Worm (Caenorhabditis elegans) whole organism, late embryonic: ENCODE results near the gene ZK856.7.

ENCODE experiments used
- C38D4.7 ChIP-seq: fragments of 200-800 bp; sonication (Bioruptor generic); optimal IDR thresholded peaks from 2 replicates; lab custom pipeline; 2018; ENCODE audit warnings: mild to moderate bottlenecking, missing genetic modification characterization, moderate library complexity, missing compliant biosample characterization
- Y22D7AL.16 ChIP-seq: sonication (generic microtip); optimal IDR thresholded peaks from 2 replicates; lab custom pipeline; 2016; ENCODE audit warnings: missing genetic modification characterization, missing compliant biosample characterization
- ama-1 ChIP-seq: fragments of 150-350 bp; optimal IDR thresholded peaks from 2 replicates; lab custom pipeline; 2014
- ceh-2 ChIP-seq: sonication (generic microtip); optimal IDR thresholded peaks from 2 replicates; lab custom pipeline; 2016; ENCODE audit warnings: missing genotype, missing genetic modification characterization, missing compliant biosample characterization
- ceh-22 ChIP-seq: sonication (generic microtip); optimal IDR thresholded peaks from 2 replicates; lab custom pipeline; 2017; ENCODE audit warnings: missing biosample characterization, missing genetic modification characterization
- ceh-24 ChIP-seq: sonication (generic microtip); optimal IDR thresholded peaks from 2 replicates; lab custom pipeline; 2016; ENCODE audit warnings: mild to moderate bottlenecking, missing genetic modification characterization, missing compliant biosample characterization
- ceh-31 ChIP-seq: sonication (generic microtip); optimal IDR thresholded peaks from 2 replicates; lab custom pipeline; 2016; ENCODE audit warnings: missing genetic modification characterization, missing compliant biosample characterization
- ceh-45 ChIP-seq: fragments of 200-800 bp; sonication (Bioruptor generic); IDR thresholded peaks from 2 replicates; pipeline ENCODE4 v1.3.6; 2022; ENCODE audit warnings: missing genetic modification reagents, missing genetic modification characterization, missing compliant biosample characterization
- ceh-48 ChIP-seq: sonication (generic microtip); optimal IDR thresholded peaks from 2 replicates; lab custom pipeline; 2016; ENCODE audit warnings: missing genetic modification characterization, inconsistent platforms, missing compliant biosample characterization
- dve-1 ChIP-seq: sonication (generic microtip); optimal IDR thresholded peaks from 2 replicates; lab custom pipeline; 2017; ENCODE audit warnings: antibody characterized with exemption, mild to moderate bottlenecking, missing genetic modification characterization, missing compliant biosample characterization
- elt-2 ChIP-seq: sonication (generic microtip); optimal IDR thresholded peaks from 2 replicates; lab custom pipeline; 2016; ENCODE audit warnings: missing genetic modification reagents, missing genetic modification characterization, missing compliant biosample characterization
- elt-4 ChIP-seq: sonication (generic microtip); optimal IDR thresholded peaks from 2 replicates; lab custom pipeline; 2016; ENCODE audit warnings: missing genetic modification characterization, missing compliant biosample characterization
- ets-4 ChIP-seq: sonication (generic microtip); optimal IDR thresholded peaks from 2 replicates; lab custom pipeline; 2016; ENCODE audit warnings: missing genetic modification characterization, missing compliant biosample characterization
- fax-1 ChIP-seq: sonication (generic microtip); optimal IDR thresholded peaks from 2 replicates; lab custom pipeline; 2016; ENCODE audit warnings: missing genotype, missing genetic modification characterization, missing compliant biosample characterization
- fkh-10 ChIP-seq: fragments of 150-350 bp; optimal IDR thresholded peaks from 2 replicates; lab custom pipeline; 2014; ENCODE audit warnings: missing biosample characterization, missing genetic modification reagents, missing genetic modification characterization
- fkh-6 ChIP-seq: sonication (generic microtip); optimal IDR thresholded peaks from 2 replicates; lab custom pipeline; 2016; ENCODE audit warnings: missing genetic modification characterization, missing compliant biosample characterization
- hlh-13 ChIP-seq: fragments of 200-800 bp; sonication (Bioruptor generic); optimal IDR thresholded peaks from 2 replicates; lab custom pipeline; 2018; ENCODE audit warnings: mild to moderate bottlenecking, missing genetic modification characterization, missing compliant biosample characterization
- hlh-30 ChIP-seq: sonication (generic microtip); optimal IDR thresholded peaks from 2 replicates; lab custom pipeline; 2017; ENCODE audit warnings: antibody characterized with exemption, missing genetic modification characterization, missing compliant biosample characterization; ENCODE audit not compliant: insufficient read depth
- lim-6 ChIP-seq: sonication (generic microtip); optimal IDR thresholded peaks from 2 replicates; lab custom pipeline; 2016; ENCODE audit warnings: missing genetic modification characterization, missing compliant biosample characterization
- nfya-1 ChIP-seq: sonication (generic microtip); optimal IDR thresholded peaks from 2 replicates; lab custom pipeline; 2017; ENCODE audit warnings: missing genetic modification characterization, mild to moderate bottlenecking, missing compliant biosample characterization, antibody characterized with exemption, moderate library complexity
- nhr-232 ChIP-seq: sonication (generic microtip); optimal IDR thresholded peaks from 2 replicates; lab custom pipeline; 2016; ENCODE audit warnings: missing genetic modification characterization, missing compliant biosample characterization
- npax-4 ChIP-seq: sonication (generic microtip); optimal IDR thresholded peaks from 2 replicates; lab custom pipeline; 2016; ENCODE audit warnings: missing genetic modification characterization, missing compliant biosample characterization
- odd-2 ChIP-seq: sonication (generic microtip); optimal IDR thresholded peaks from 2 replicates; lab custom pipeline; 2017; ENCODE audit warnings: antibody characterized with exemption, mild to moderate bottlenecking, missing genetic modification characterization, missing compliant biosample characterization
- pag-3 ChIP-seq: sonication (generic microtip); optimal IDR thresholded peaks from 2 replicates; lab custom pipeline; 2016; ENCODE audit warnings: missing compliant biosample characterization, missing genetic modification characterization, borderline replicate concordance
- pat-9 ChIP-seq: fragments of 200-800 bp; sonication (Bioruptor generic); optimal IDR thresholded peaks from 2 replicates; lab custom pipeline; 2018; ENCODE audit warnings: mild to moderate bottlenecking, missing genetic modification characterization, moderate library complexity, missing compliant biosample characterization
- pha-2 ChIP-seq: sonication (generic microtip); optimal IDR thresholded peaks from 2 replicates; lab custom pipeline; 2017; ENCODE audit warnings: mild to moderate bottlenecking, missing genetic modification characterization, missing compliant biosample characterization
- pha-4 ChIP-seq: fragments of 150-350 bp; optimal IDR thresholded peaks from 2 replicates; lab custom pipeline; 2018; ENCODE audit warnings: missing biosample characterization, missing genetic modification reagents, missing genetic modification characterization
- sdc-2 ChIP-seq: sonication (generic microtip); optimal IDR thresholded peaks from 2 replicates; lab custom pipeline; 2016; ENCODE audit warnings: missing genotype, missing genetic modification characterization, missing compliant biosample characterization
- sox-2 ChIP-seq: fragments of 200-800 bp; sonication (Bioruptor generic); IDR thresholded peaks from 2 replicates; pipeline ENCODE4 v1.3.6; 2022; ENCODE audit warnings: missing genetic modification reagents, missing genetic modification characterization, missing compliant biosample characterization
- sox-4 ChIP-seq: sonication (generic microtip); optimal IDR thresholded peaks from 2 replicates; lab custom pipeline; 2017; ENCODE audit warnings: mild to moderate bottlenecking, missing genetic modification characterization, inconsistent platforms, missing compliant biosample characterization
- tbx-2 ChIP-seq: sonication (generic microtip); optimal IDR thresholded peaks from 2 replicates; lab custom pipeline; 2016; ENCODE audit warnings: missing genetic modification characterization, missing compliant biosample characterization
- ttx-3 ChIP-seq: sonication (generic microtip); optimal IDR thresholded peaks from 2 replicates; lab custom pipeline; 2016; ENCODE audit warnings: missing genetic modification reagents, missing genetic modification characterization, missing compliant biosample characterization
- unc-3 ChIP-seq, 2 experiments: fragments of 200-800 bp in 1 of 2; sonication (Bioruptor generic) in 1 of 2; sonication (generic microtip) in 1 of 2; conservative IDR thresholded peaks in 1 of 2; optimal IDR thresholded peaks in 1 of 2; 2 replicates each; pipeline versions ENCODE4 v1.3.6 to Lab custom; 2016 to 2022; ENCODE audit warnings: missing compliant biosample characterization in 2 of 2, missing genetic modification characterization in 2 of 2, missing genetic modification reagents in 1 of 2
- unc-42 ChIP-seq: sonication (generic microtip); optimal IDR thresholded peaks from 2 replicates; lab custom pipeline; 2016; ENCODE audit warnings: missing genotype, missing genetic modification characterization, missing compliant biosample characterization
- unc-55 ChIP-seq: sonication (generic microtip); optimal IDR thresholded peaks from 2 replicates; lab custom pipeline; 2017; ENCODE audit warnings: missing biosample characterization, missing genetic modification reagents, missing genetic modification characterization
- unc-86 ChIP-seq: sonication (generic microtip); optimal IDR thresholded peaks from 2 replicates; lab custom pipeline; 2016; ENCODE audit warnings: missing genetic modification characterization, missing compliant biosample characterization

Gene ZK856.7

DNA sequence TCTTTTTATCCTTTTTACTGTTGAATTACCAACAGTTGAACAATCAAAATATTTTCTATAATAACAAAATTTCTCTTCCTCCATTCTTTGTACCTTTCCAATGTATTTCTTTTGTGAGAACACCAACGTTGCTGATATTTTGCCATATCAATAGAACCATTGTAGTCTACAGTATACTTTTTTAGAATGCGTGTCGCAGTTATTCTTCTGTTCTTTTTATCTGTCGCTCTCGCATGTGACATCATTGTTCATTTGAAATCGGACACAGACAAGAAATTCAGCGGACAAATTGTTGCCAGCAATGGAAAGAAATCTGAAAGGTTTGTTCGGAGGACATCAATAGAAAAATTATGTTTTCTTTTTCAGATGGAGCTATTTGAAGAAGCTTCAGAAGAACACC lies at the start of gene ZK856.7:
Gene ZK856.7 (plus strand): TSS at position 186 of the 400 bp plus-strand sequence.
- TF ChIP-seq nhr-232 = no peak
- TF ChIP-seq unc-3 (GFP tag; conservative IDR thresholded peaks at IDR 0.05; lab: Robert Waterston, UW) = no peak
- no peak for TF ChIP-seq unc-3 (tag; optimal IDR thresholded peaks at IDR 0.05; lab: Kevin White, UChicago)
- no peak for TF ChIP-seq lim-6 (tag; lab: Kevin White, UChicago)
- TF ChIP-seq odd-2 (tag; lab: Kevin White, UChicago) = no peak
- TF ChIP-seq sox-2 (GFP tag; lab: Robert Waterston, UW) = no peak
- no peak for TF ChIP-seq ttx-3
- no peak for TF ChIP-seq pha-4 (tag; lab: Kevin White, UChicago)
- no peak for TF ChIP-seq pha-2 (tag; lab: Kevin White, UChicago)
- no peak for TF ChIP-seq hlh-13
- no peak for TF ChIP-seq ama-1
- TF ChIP-seq elt-4 = no peak
- no peak for TF ChIP-seq unc-86
- no peak for TF ChIP-seq nfya-1 (tag; lab: Kevin White, UChicago)
- TF ChIP-seq tbx-2 (tag; lab: Kevin White, UChicago) = no peak

- TF ChIP-seq sox-4 (tag; lab: Kevin White, UChicago) (no peak), ceh-24 (no peak), fkh-10 (GFP tag; lab: Kevin White, UChicago) (no peak), ceh-22 (tag; lab: Kevin White, UChicago) (no peak), nfya-1 (tag; lab: Kevin White, UChicago) (no peak), fax-1 (tag; lab: Kevin White, UChicago) (no peak)
Observed at ce11 chrV:10152278-10152677, 49.6 kb upstream of the ZK856.7 start, which contains the start of gene srsx-28. srsx-28 (plus strand) TSS chrV:10152578.

DNA sequence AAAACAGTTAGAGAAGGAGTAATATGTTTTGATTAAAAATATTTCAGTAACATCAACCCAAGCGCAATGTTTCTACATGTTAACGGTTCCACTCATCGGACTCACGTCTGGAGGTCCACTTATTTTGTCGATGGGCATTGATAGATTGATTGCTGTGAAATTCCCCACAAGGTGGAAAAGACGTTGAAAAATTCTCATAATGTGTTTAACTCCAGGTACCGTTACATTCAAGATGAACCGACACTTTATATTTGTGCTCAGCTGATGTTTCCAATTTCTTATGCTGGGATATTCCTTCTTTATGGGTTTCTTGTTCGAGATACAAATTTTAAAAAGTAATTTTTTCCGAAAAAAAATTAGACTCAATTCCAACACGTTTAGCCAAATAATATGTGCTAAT lies 48.8 kb upstream of the ZK856.7 start:
- no peak for TF ChIP-seq hlh-30 (tag; lab: Kevin White, UChicago)
- TF ChIP-seq lim-6 (tag; lab: Kevin White, UChicago) = no peak
- TF ChIP-seq npax-4 (tag; lab: Kevin White, UChicago) = no peak
- TF ChIP-seq elt-4 = no peak
- TF ChIP-seq unc-42 = no peak
- TF ChIP-seq elt-2 = no peak
- no peak for TF ChIP-seq ceh-2 (tag; lab: Kevin White, UChicago)
- no peak for TF ChIP-seq C38D4.7 (GFP tag; lab: Kevin White, UChicago)
- TF ChIP-seq ttx-3 = no peak
- TF ChIP-seq pha-2 (tag; lab: Kevin White, UChicago) = no peak
- no peak for TF ChIP-seq pag-3 (tag; lab: Kevin White, UChicago)
- no peak for TF ChIP-seq pha-4 (tag; lab: Kevin White, UChicago)
- no peak for TF ChIP-seq unc-55 (GFP tag; lab: Kevin White, UChicago)
- TF ChIP-seq, all 69 proteins: peak for 0

ce11 chrV:10154698-10155097 lies 47.2 kb upstream of the ZK856.7 start, which contains the start of gene srsx-29:
srsx-29 (plus strand) TSS chrV:10154998.
- TF ChIP-seq elt-2 (no peak), ceh-45 (GFP tag; lab: Robert Waterston, UW) (no peak), sdc-2 (tag; lab: Kevin White, UChicago) (no peak), C38D4.7 (GFP tag; lab: Kevin White, UChicago) (no peak), pat-9 (no peak), ama-1 (no peak), unc-86 (no peak), fkh-6 (no peak)

- TF ChIP-seq pag-3 (tag; lab: Kevin White, UChicago) = no peak
- no peak for TF ChIP-seq Y22D7AL.16 (tag; lab: Kevin White, UChicago)
- TF ChIP-seq ceh-48 = no peak
- TF ChIP-seq ceh-31 (tag; lab: Kevin White, UChicago) = no peak
- TF ChIP-seq lim-6 (tag; lab: Kevin White, UChicago) = no peak
- no peak for TF ChIP-seq nhr-232
- TF ChIP-seq fkh-6 = no peak
- no peak for TF ChIP-seq pha-4 (tag; lab: Kevin White, UChicago)
- TF ChIP-seq dve-1 (tag; lab: Kevin White, UChicago) = no peak
- TF ChIP-seq C38D4.7 (GFP tag; lab: Kevin White, UChicago) = no peak
- TF ChIP-seq elt-4 = no peak
- TF ChIP-seq ets-4 (tag; lab: Kevin White, UChicago) = no peak
- TF ChIP-seq pha-2 (tag; lab: Kevin White, UChicago) = no peak
Observed at ce11 chrV:10158528-10158927, 43.4 kb upstream of the ZK856.7 start, which contains the start of gene srsx-30. srsx-30 (plus strand) TSS chrV:10158828.
